Fruit fly (Drosophila melanogaster) whole organism, embryonic: ENCODE measurements around the gene CG13931.

ENCODE experiments used
- ATbp ChIP-seq: fragments of 200-800 bp; sonication (Bioruptor generic); optimal IDR thresholded peaks from 2 replicates; lab custom pipeline; 2017; ENCODE audit warnings: missing biosample characterization, mild to moderate bottlenecking, missing genetic modification characterization, missing genetic modification reagents
- Ada2b ChIP-seq: fragments of 200-800 bp; sonication (Bioruptor generic); IDR thresholded peaks from 2 replicates; pipeline ENCODE4 v1.3.6; 2022; ENCODE audit warnings: missing biosample characterization, missing genetic modification characterization
- Atf-2 ChIP-seq: fragments of 200-800 bp; sonication (Bioruptor generic); optimal IDR thresholded peaks from 2 replicates; lab custom pipeline; 2016; ENCODE audit warnings: missing biosample characterization, missing genetic modification characterization
- CG11093 ChIP-seq: fragments of 200-800 bp; sonication (Bioruptor generic); IDR thresholded peaks from 3 replicates; pipeline ENCODE4 v1.3.6; 2022; ENCODE audit warnings: missing biosample characterization, missing genetic modification characterization
- CG12659 ChIP-seq: fragments of 200-800 bp; sonication (Bioruptor generic); optimal IDR thresholded peaks from 3 replicates; lab custom pipeline; 2017; ENCODE audit warnings: mild to moderate bottlenecking, missing biosample characterization, missing genetic modification reagents, missing genetic modification characterization
- CG13624 ChIP-seq: fragments of 200-800 bp; sonication (Bioruptor generic); optimal IDR thresholded peaks from 2 replicates; lab custom pipeline; 2016; ENCODE audit warnings: missing biosample characterization, missing genetic modification characterization
- CG14710 ChIP-seq: fragments of 200-800 bp; sonication (Bioruptor generic); optimal IDR thresholded peaks from 3 replicates; lab custom pipeline; 2019; ENCODE audit warnings: missing biosample characterization, mild to moderate bottlenecking, missing genetic modification characterization, moderate library complexity
- CG14860 ChIP-seq: fragments of 200-800 bp; sonication (Bioruptor generic); IDR thresholded peaks from 3 replicates; pipeline ENCODE4 v1.3.6; 2022; ENCODE audit warnings: missing biosample characterization, missing genetic modification characterization; ENCODE audit not compliant: partially characterized antibody
- CG1529 ChIP-seq: fragments of 200-800 bp; sonication (Bioruptor generic); optimal IDR thresholded peaks from 3 replicates; lab custom pipeline; 2018; ENCODE audit warnings: missing biosample characterization, missing genetic modification characterization
- CG16863 ChIP-seq: fragments of 200-800 bp; sonication (Bioruptor generic); optimal IDR thresholded peaks from 3 replicates; lab custom pipeline; 2016; ENCODE audit warnings: missing biosample characterization, missing genetic modification characterization
- CG18619 ChIP-seq: fragments of 200-800 bp; sonication (Bioruptor generic); optimal IDR thresholded peaks from 3 replicates; lab custom pipeline; 2017; ENCODE audit warnings: missing biosample characterization, mild to moderate bottlenecking, missing genetic modification characterization
- CG34422 ChIP-seq: fragments of 200-800 bp; sonication (Bioruptor generic); IDR thresholded peaks from 3 replicates; pipeline ENCODE4 v1.3.6; 2022; ENCODE audit warnings: missing biosample characterization, missing genetic modification characterization
- CG5245 ChIP-seq: fragments of 200-800 bp; sonication (Bioruptor generic); optimal IDR thresholded peaks from 3 replicates; lab custom pipeline; 2016; ENCODE audit warnings: missing biosample characterization, missing genetic modification characterization
- CG6654 ChIP-seq: fragments of 200-800 bp; sonication (Bioruptor generic); optimal IDR thresholded peaks from 2 replicates; lab custom pipeline; 2017; ENCODE audit warnings: missing biosample characterization, mild to moderate bottlenecking, missing genetic modification characterization
- CG7745 ChIP-seq: fragments of 200-800 bp; sonication (Bioruptor generic); optimal IDR thresholded peaks from 2 replicates; lab custom pipeline; 2018; ENCODE audit warnings: missing biosample characterization, mild to moderate bottlenecking, missing genetic modification characterization, moderate library complexity
- CG8388 ChIP-seq: fragments of 200-800 bp; sonication (Bioruptor generic); optimal IDR thresholded peaks from 2 replicates; lab custom pipeline; 2019; ENCODE audit warnings: missing biosample characterization, mild to moderate bottlenecking, missing genetic modification characterization, moderate library complexity
- CG8478 ChIP-seq: fragments of >200 bp; optimal IDR thresholded peaks from 2 replicates; lab custom pipeline; 2018
- CG9797 ChIP-seq: fragments of 200-800 bp; sonication (Bioruptor generic); optimal IDR thresholded peaks from 3 replicates; lab custom pipeline; 2018; ENCODE audit warnings: missing biosample characterization, mild to moderate bottlenecking, missing genetic modification characterization
- CG9817 ChIP-seq: fragments of 200-800 bp; sonication (Bioruptor generic); optimal IDR thresholded peaks from 2 replicates; lab custom pipeline; 2018; ENCODE audit warnings: missing biosample characterization, mild to moderate bottlenecking, missing genetic modification characterization, moderate library complexity
- Ets65A ChIP-seq: fragments of 200-800 bp; sonication (Bioruptor generic); peaks from one replicate; lab custom pipeline; 2016; ENCODE audit warnings: missing biosample characterization, missing genetic modification characterization
- HLH3B ChIP-seq: fragments of 200-800 bp; sonication (Bioruptor generic); IDR thresholded peaks from 2 replicates; pipeline ENCODE4 v1.3.6; 2022; ENCODE audit warnings: missing biosample characterization, missing genetic modification characterization
- HLH54F ChIP-seq: fragments of 200-800 bp; sonication (Bioruptor generic); optimal IDR thresholded peaks from 3 replicates; lab custom pipeline; 2016; ENCODE audit warnings: missing biosample characterization, missing genetic modification characterization
- Mad ChIP-seq: fragments of 200-800 bp; sonication (Bioruptor generic); optimal IDR thresholded peaks from 2 replicates; lab custom pipeline; 2016; ENCODE audit warnings: missing biosample characterization, missing genetic modification characterization
- NC2α ChIP-seq: fragments of 200-800 bp; sonication (Bioruptor generic); optimal IDR thresholded peaks from 2 replicates; lab custom pipeline; 2016; ENCODE audit warnings: missing biosample characterization, missing genetic modification characterization
- Opbp ChIP-seq: fragments of 200-800 bp; sonication (Bioruptor generic); IDR thresholded peaks from 3 replicates; pipeline ENCODE4 v1.3.6; 2022; ENCODE audit warnings: missing biosample characterization, missing genetic modification characterization; ENCODE audit not compliant: partially characterized antibody
- Pdp1 ChIP-seq, 2 experiments: fragments of 200-800 bp; sonication (Bioruptor generic); optimal IDR thresholded peaks; 3 replicates each; lab custom pipeline; 2016; ENCODE audit warnings: missing biosample characterization in 2 of 2, missing genetic modification characterization in 2 of 2, mild to moderate bottlenecking in 1 of 2, moderate library complexity in 1 of 2
- Rx ChIP-seq: fragments of 200-800 bp; sonication (Bioruptor generic); IDR thresholded peaks from 2 replicates; pipeline ENCODE4 v1.3.6; 2022; ENCODE audit warnings: missing biosample characterization, missing genetic modification characterization
- Vsx1 ChIP-seq: fragments of 200-800 bp; sonication (Bioruptor generic); optimal IDR thresholded peaks from 2 replicates; lab custom pipeline; 2017; ENCODE audit warnings: missing biosample characterization, mild to moderate bottlenecking, missing genetic modification characterization, missing genetic modification reagents
- Xbp1 ChIP-seq: fragments of 200-800 bp; sonication (Bioruptor generic); optimal IDR thresholded peaks from 3 replicates; lab custom pipeline; 2016; ENCODE audit warnings: missing biosample characterization, mild to moderate bottlenecking, missing genetic modification characterization
- ap ChIP-seq: fragments of 200-800 bp; sonication (Bioruptor generic); IDR thresholded peaks from 2 replicates; pipeline ENCODE4 v1.3.6; 2022; ENCODE audit warnings: missing biosample characterization, missing genetic modification characterization
- ase ChIP-seq: fragments of 200-800 bp; sonication (Bioruptor generic); IDR thresholded peaks from 3 replicates; pipeline ENCODE4 v1.3.6; 2022; ENCODE audit warnings: missing biosample characterization, missing genetic modification characterization
- cg ChIP-seq: fragments of 200-800 bp; sonication (Bioruptor generic); optimal IDR thresholded peaks from 3 replicates; lab custom pipeline; 2019; ENCODE audit warnings: missing biosample characterization, mild to moderate bottlenecking, missing genetic modification characterization, moderate library complexity
- corto ChIP-seq: fragments of 200-800 bp; sonication (Bioruptor generic); optimal IDR thresholded peaks from 2 replicates; lab custom pipeline; 2016; ENCODE audit warnings: missing biosample characterization, mild to moderate bottlenecking, missing genetic modification characterization, moderate library complexity
- da ChIP-seq: fragments of 200-800 bp; sonication (Bioruptor generic); optimal IDR thresholded peaks from 2 replicates; lab custom pipeline; 2016; ENCODE audit warnings: missing biosample characterization, missing genetic modification characterization
- danr ChIP-seq: fragments of 200-800 bp; sonication (Bioruptor generic); IDR thresholded peaks from 2 replicates; pipeline ENCODE4 v1.3.6; 2022; ENCODE audit warnings: missing biosample characterization, missing genetic modification characterization
- emc ChIP-seq: fragments of 200-800 bp; sonication (Bioruptor generic); optimal IDR thresholded peaks from 2 replicates; lab custom pipeline; 2016; ENCODE audit warnings: missing biosample characterization, missing genetic modification characterization
- exex ChIP-seq: fragments of 200-800 bp; sonication (Bioruptor generic); optimal IDR thresholded peaks from 4 replicates; lab custom pipeline; 2018; ENCODE audit warnings: missing biosample characterization, mild to moderate bottlenecking, missing genetic modification characterization, moderate library complexity
- fd3F ChIP-seq: fragments of 200-800 bp; sonication (Bioruptor generic); optimal IDR thresholded peaks from 2 replicates; lab custom pipeline; 2018; ENCODE audit warnings: missing biosample characterization, mild to moderate bottlenecking, missing genetic modification characterization, moderate library complexity
- fru ChIP-seq: fragments of >200 bp; optimal IDR thresholded peaks from 2 replicates; lab custom pipeline; 2017
- h ChIP-seq: fragments of >200 bp; optimal IDR thresholded peaks from 2 replicates; lab custom pipeline; 2017
- hbn ChIP-seq: fragments of 200-800 bp; sonication (Bioruptor generic); IDR thresholded peaks from 2 replicates; pipeline ENCODE4 v1.3.6; 2022; ENCODE audit warnings: missing biosample characterization, missing genetic modification characterization; ENCODE audit not compliant: partially characterized antibody
- ind ChIP-seq: fragments of 200-800 bp; sonication (Bioruptor generic); optimal IDR thresholded peaks from 3 replicates; lab custom pipeline; 2016; ENCODE audit warnings: missing biosample characterization, missing genetic modification characterization
- jumu ChIP-seq: fragments of 200-800 bp; sonication (Bioruptor generic); optimal IDR thresholded peaks from 3 replicates; lab custom pipeline; 2016; ENCODE audit warnings: missing biosample characterization, missing genetic modification characterization
- kah ChIP-seq: fragments of 200-800 bp; sonication (Bioruptor generic); optimal IDR thresholded peaks from 2 replicates; lab custom pipeline; 2018; ENCODE audit warnings: missing biosample characterization, mild to moderate bottlenecking, missing genetic modification characterization
- pan ChIP-seq, 4 experiments: fragments of >200 bp in 3 of 4; fragments of 200-800 bp in 1 of 4; sonication (Bioruptor generic) in 1 of 4; optimal IDR thresholded peaks in 3 of 4; IDR thresholded peaks in 1 of 4; 2 replicates each; pipeline versions ENCODE4 v1.3.6 to Lab custom; 2017 to 2022; ENCODE audit warnings: missing biosample characterization in 2 of 4, missing genetic modification characterization in 2 of 4, mixed read lengths in 1 of 4
- phol ChIP-seq: fragments of 200-800 bp; sonication (Bioruptor generic); optimal IDR thresholded peaks from 3 replicates; lab custom pipeline; 2018; ENCODE audit warnings: missing biosample characterization, mild to moderate bottlenecking, missing genetic modification characterization, moderate library complexity
- ranshi ChIP-seq: fragments of 200-800 bp; sonication (Bioruptor generic); IDR thresholded peaks from 2 replicates; pipeline ENCODE4 v1.3.6; 2022; ENCODE audit warnings: missing biosample characterization, missing genetic modification characterization
- row ChIP-seq: fragments of 200-800 bp; sonication (Bioruptor generic); IDR thresholded peaks from 3 replicates; pipeline ENCODE4 v1.3.6; 2022; ENCODE audit warnings: missing biosample characterization, missing genetic modification characterization
- sc ChIP-seq, 3 experiments: fragments of >200 bp in 2 of 3; fragments of 200-800 bp in 1 of 3; sonication (Bioruptor generic) in 1 of 3; optimal IDR thresholded peaks; 2 replicates in 2 of 3; 3 replicates in 1 of 3; lab custom pipeline; 2017; ENCODE audit warnings: mild to moderate bottlenecking in 1 of 3, missing biosample characterization in 1 of 3, missing genetic modification characterization in 1 of 3, missing genetic modification reagents in 1 of 3
- scrt ChIP-seq: fragments of 200-800 bp; sonication (Bioruptor generic); optimal IDR thresholded peaks from 2 replicates; lab custom pipeline; 2018; ENCODE audit warnings: missing biosample characterization, mild to moderate bottlenecking, missing genetic modification characterization, moderate library complexity
- sug ChIP-seq: fragments of 200-800 bp; optimal IDR thresholded peaks from 2 replicates; lab custom pipeline; 2019; ENCODE audit warnings: missing biosample characterization, mild to moderate bottlenecking, missing genetic modification characterization, moderate library complexity

The CG13931 gene

dm6 chr3L:1652700-1653200 lies 49.5 kb downstream of the CG13931 start, which contains the start of the genes CG7970 and Vta1 (continued):
- TF ChIP-seq exex (tag; lab: Kevin White, UChicago) (no peak), jumu (no peak), CG34422 (GFP tag; lab: Robert Waterston, UW) (no peak), da (GFP tag; lab: Kevin White, UChicago) (no peak), CG9817 (tag; lab: Kevin White, UChicago) (no peak), Rx (GFP tag; lab: Robert Waterston, UW) (no peak), ase (GFP tag; lab: Robert Waterston, UW) (no peak), CG12659 (GFP tag; lab: Kevin White, UChicago) (no peak), Vsx1 (GFP tag; lab: Kevin White, UChicago) (no peak), emc (no peak), Mad (GFP tag; lab: Kevin White, UChicago) (no peak), phol (tag; lab: Kevin White, UChicago) (no peak), CG13624 (GFP tag; lab: Kevin White, UChicago) (no peak), cg (no peak), HLH3B (GFP tag; lab: Robert Waterston, UW) (no peak), CG8388 (GFP tag; lab: Kevin White, UChicago) (no peak), sc (optimal IDR thresholded peaks at IDR 0.05; lab: Kevin White, UChicago) (no peak), sc (GFP tag; optimal IDR thresholded peaks at IDR 0.05; lab: Kevin White, UChicago) (no peak), CG16863 (GFP tag; lab: Kevin White, UChicago) (no peak), Atf-2 (GFP tag; lab: Kevin White, UChicago) (no peak), CG6654 (GFP tag; lab: Kevin White, UChicago) (no peak), Pdp1 (GFP tag; optimal IDR thresholded peaks at IDR 0.05; lab: Kevin White, UChicago) (peak in 1 of 2 experiments; percentile 24), fru (lab: Kevin White, UChicago) (no peak), CG7745 (tag; lab: Kevin White, UChicago) (no peak), kah (GFP tag; lab: Kevin White, UChicago) (no peak), sug (tag; lab: Kevin White, UChicago) (no peak), CG8478 (lab: Kevin White, UChicago) (no peak), NC2α (GFP tag; lab: Kevin White, UChicago) (no peak), CG14710 (tag; lab: Kevin White, UChicago) (no peak), ATbp (GFP tag; lab: Kevin White, UChicago) (no peak), fd3F (GFP tag; lab: Kevin White, UChicago) (no peak), Ets65A (GFP tag; lab: Kevin White, UChicago) (no peak), CG11093 (GFP tag; lab: Robert Waterston, UW) (no peak), row (GFP tag; lab: Robert Waterston, UW) (no peak), Xbp1 (GFP tag; lab: Kevin White, UChicago) (no peak), pan (optimal IDR thresholded peaks at IDR 0.05; lab: Kevin White, UChicago) (no peak), pan (GFP tag; optimal IDR thresholded peaks at IDR 0.05 in 1 of 2, IDR thresholded peaks at IDR 0.05 in 1 of 2) (no peak), ind (no peak), CG1529 (GFP tag; lab: Kevin White, UChicago) (no peak), danr (GFP tag; lab: Robert Waterston, UW) (no peak), hbn (no peak), corto (GFP tag; lab: Kevin White, UChicago) (no peak), CG5245 (GFP tag; lab: Kevin White, UChicago) (no peak), h (lab: Kevin White, UChicago) (no peak), ranshi (GFP tag; lab: Robert Waterston, UW) (no peak), ap (GFP tag; lab: Robert Waterston, UW) (no peak), CG18619 (no peak), CG14860 (GFP tag; lab: Robert Waterston, UW) (no peak), HLH54F (GFP tag; lab: Kevin White, UChicago) (no peak), Ada2b (GFP tag; lab: Robert Waterston, UW) (no peak), CG9797 (GFP tag; lab: Kevin White, UChicago) (peak; percentile 80), scrt (GFP tag; lab: Kevin White, UChicago) (no peak), Opbp (0 out of 3 replicates have a peak, but pooled peaks have one; percentile 44)
